Worm (Caenorhabditis elegans): Measurements from ENCODE around the gene C16C8.9.

DNA sequence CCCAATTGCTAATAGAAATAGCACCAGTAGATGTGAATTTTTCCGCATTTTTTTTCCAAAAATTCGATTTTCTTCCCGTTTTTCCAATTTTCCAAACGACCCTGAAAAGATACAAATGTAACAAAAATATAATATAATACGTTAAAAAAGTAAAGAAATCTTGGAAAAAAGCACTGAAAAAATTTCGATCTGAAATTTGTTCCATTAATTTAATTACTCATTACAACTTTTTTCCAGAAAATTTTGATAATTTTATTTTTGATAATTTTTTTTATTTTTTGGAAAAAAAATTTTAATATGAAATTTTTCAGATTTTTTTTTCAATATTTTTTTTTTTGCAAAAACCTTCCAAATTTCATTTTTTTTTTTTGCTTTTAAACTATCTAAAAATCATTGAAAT, 26.6 kb downstream of the C16C8.9 start, which contains the start of gene skpo-2:
- TF ChIP-seq fkh-8 (tag; optimal IDR thresholded peaks at IDR 0.05) (no peak), hlh-4 (tag; optimal IDR thresholded peaks at IDR 0.05) (no peak), unc-62 (GFP tag; optimal IDR thresholded peaks at IDR 0.05) (no peak), egl-27 (tag; optimal IDR thresholded peaks at IDR 0.05) (no peak)
